Worm (Caenorhabditis elegans) whole organism, L1 larva: Measurements from ENCODE around the gene C06E4.1.

Source experiments
- lsy-2 ChIP-seq, 2 experiments: fragments of 150-350 bp; optimal IDR thresholded peaks; 2 replicates each; lab custom pipeline; 2014; ENCODE audit warnings: missing biosample characterization in 2 of 2, missing genetic modification characterization in 2 of 2
- skn-1 ChIP-seq: fragments of 150-350 bp; optimal IDR thresholded peaks from 2 replicates; lab custom pipeline; 2014; ENCODE audit warnings: missing biosample characterization, missing genetic modification characterization
- snpc-4 ChIP-seq: fragments of 150-350 bp; optimal IDR thresholded peaks from 2 replicates; lab custom pipeline; 2014; ENCODE audit warnings: missing biosample characterization, missing genetic modification characterization
- unc-30 ChIP-seq: sonication (generic microtip); optimal IDR thresholded peaks from 2 replicates; lab custom pipeline; 2017; ENCODE audit warnings: missing biosample characterization, missing genetic modification characterization

DNA sequence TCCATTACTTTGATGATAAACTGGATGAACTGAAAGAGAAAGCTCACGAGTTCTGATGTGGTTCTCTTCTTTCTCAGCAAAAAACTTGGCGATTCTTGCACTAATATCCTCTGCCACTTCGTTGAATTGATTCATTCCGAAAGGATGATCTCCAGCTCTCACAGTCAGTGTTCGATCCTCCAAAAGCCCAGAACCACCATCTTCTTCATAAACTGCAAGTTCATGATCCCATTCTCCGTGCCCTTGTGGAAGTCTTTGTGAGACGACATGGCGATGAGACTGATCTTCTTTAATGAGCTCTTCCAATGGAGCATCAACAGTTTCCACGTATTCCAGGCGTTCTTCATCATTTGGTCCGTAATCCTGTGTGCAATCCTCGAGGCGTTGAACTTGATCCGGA lies 41.9 kb downstream of the C06E4.1 start:
- TF ChIP-seq unc-30 (tag; lab: Kevin White, UChicago) (no peak), lsy-2 (tag; optimal IDR thresholded peaks at IDR 0.05; lab: Kevin White, UChicago) (no peak), snpc-4 (tag; lab: Kevin White, UChicago) (no peak), skn-1 (tag; lab: Kevin White, UChicago) (no peak)
